Worm (Caenorhabditis elegans) whole organism, L4 larva: ENCODE measurements around the gene lgc-10.

Experiments used
- hlh-30 ChIP-seq: sonication (generic microtip); optimal IDR thresholded peaks from 2 replicates; lab custom pipeline; 2017; ENCODE audit warnings: antibody characterized with exemption, mild to moderate bottlenecking, missing genetic modification characterization, missing compliant biosample characterization; ENCODE audit not compliant: insufficient read depth
- zfp-2 ChIP-seq: sonication (generic microtip); optimal IDR thresholded peaks from 2 replicates; lab custom pipeline; 2016; ENCODE audit warnings: mild to moderate bottlenecking, missing genetic modification characterization, missing compliant biosample characterization

ce11 chrIV:6431582-6431981 is 25.8 kb downstream of the lgc-10 start, which contains the start of gene acp-7:
- TF ChIP-seq zfp-2 (tag; lab: Kevin White, UChicago) (no peak), hlh-30 (tag; lab: Kevin White, UChicago) (no peak)
